Fruit fly (Drosophila melanogaster): ENCODE results near the gene Ggt-1.
A peak's percentile ranks its signal among the peaks of the same experiment; 100 is the strongest.

Ggt-1 gene

DNA sequence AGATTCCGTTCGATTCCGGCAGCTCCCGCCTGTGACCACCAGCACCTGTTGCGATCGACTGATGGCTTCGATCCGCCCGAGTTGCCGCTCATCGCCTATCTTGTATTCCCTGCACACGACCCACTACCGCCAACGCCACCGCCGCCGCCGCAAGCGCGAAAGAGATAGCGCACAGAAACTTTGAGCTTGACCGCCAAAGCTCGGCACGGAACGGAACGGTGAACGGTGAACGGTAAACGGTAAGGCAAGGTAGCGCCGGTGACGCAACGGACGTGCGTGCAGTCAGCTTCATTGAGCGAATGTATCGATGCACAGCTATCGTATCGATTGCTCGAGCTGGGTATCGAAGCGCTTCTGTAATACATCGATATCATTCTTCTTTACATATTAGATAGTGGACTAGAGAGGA lies at the start of gene Ggt-1 (continued):
- no peak for TF ChIP-seq eyg (GFP tag; optimal IDR thresholded peaks at IDR 0.05)
- TF ChIP-seq CG2202 (tag; optimal IDR thresholded peaks at IDR 0.05) = no peak
- TF ChIP-seq Asciz (GFP tag; optimal IDR thresholded peaks at IDR 0.05) = no peak
- TF ChIP-seq CG12236 (GFP tag; optimal IDR thresholded peaks at IDR 0.05) = no peak
- no peak for TF ChIP-seq Taf1 (GFP tag; IDR thresholded peaks at IDR 0.05)
- peak; percentile 96 for TF ChIP-seq bbx (GFP tag; IDR thresholded peaks at IDR 0.05; ENCODE audit: partially characterized antibody)
- TF ChIP-seq CG3163 (GFP tag; optimal IDR thresholded peaks at IDR 0.05) = no peak
- no peak for TF ChIP-seq CG18476 (GFP tag; optimal IDR thresholded peaks at IDR 0.05)
- no peak for TF ChIP-seq Ada2b (GFP tag; IDR thresholded peaks at IDR 0.05)
- no peak for TF ChIP-seq CG13424 (tag; optimal IDR thresholded peaks at IDR 0.05)
- no peak for TF ChIP-seq nmo (GFP tag; optimal IDR thresholded peaks at IDR 0.05)
- no peak for TF ChIP-seq H2.0 (GFP tag; IDR thresholded peaks at IDR 0.05)
- TF ChIP-seq Nf-YA (GFP tag; IDR thresholded peaks at IDR 0.05) = no peak
- no peak for TF ChIP-seq Dek (tag; optimal IDR thresholded peaks at IDR 0.05)
- TF ChIP-seq nerfin-2 (GFP tag; IDR thresholded peaks at IDR 0.05; ENCODE audit: partially characterized antibody) = peak; percentile 97
- TF ChIP-seq maf-S (GFP tag; optimal IDR thresholded peaks at IDR 0.05) = no peak
- TF ChIP-seq dpn (GFP tag; optimal IDR thresholded peaks at IDR 0.05) = no peak
- TF ChIP-seq tna (GFP tag; IDR thresholded peaks at IDR 0.05; ENCODE audit: partially characterized antibody) = peak; percentile 94
- no peak for TF ChIP-seq Gsc (GFP tag; IDR thresholded peaks at IDR 0.05)
- TF ChIP-seq CG3838 (GFP tag; optimal IDR thresholded peaks at IDR 0.05) = no peak
- TF ChIP-seq CG12744 (GFP tag; optimal IDR thresholded peaks at IDR 0.05) = no peak
- no peak for TF ChIP-seq Blimp-1 (GFP tag; optimal IDR thresholded peaks at IDR 0.05)
- no peak for TF ChIP-seq cas (GFP tag; IDR thresholded peaks at IDR 0.05)
- no peak for TF ChIP-seq CG2120 (GFP tag; optimal IDR thresholded peaks at IDR 0.05)
- no peak for TF ChIP-seq Hey (tag; optimal IDR thresholded peaks at IDR 0.05)
- TF ChIP-seq luna (GFP tag; optimal IDR thresholded peaks at IDR 0.05) = no peak
- peak; percentile 91 for TF ChIP-seq Scr (GFP tag; IDR thresholded peaks at IDR 0.05; ENCODE audit: partially characterized antibody)
- no peak for TF ChIP-seq CG10321 (GFP tag; IDR thresholded peaks at IDR 0.05)
- TF ChIP-seq Bteb2 (GFP tag; optimal IDR thresholded peaks at IDR 0.05) = no peak
- peak in 1 of 2 experiments; percentile 93 for TF ChIP-seq Pdp1 (GFP tag; optimal IDR thresholded peaks at IDR 0.05)
- TF ChIP-seq ap (GFP tag; IDR thresholded peaks at IDR 0.05) = no peak
- TF ChIP-seq Poxn (GFP tag; IDR thresholded peaks at IDR 0.05) = no peak
- peak; percentile 23; the same call in 1 of the 2 replicates for TF ChIP-seq MBD-R2 (GFP tag; IDR thresholded peaks at IDR 0.05)
- TF ChIP-seq CG4328 (GFP tag; optimal IDR thresholded peaks at IDR 0.05) = no peak
- TF ChIP-seq CG7372 (GFP tag; IDR thresholded peaks at IDR 0.05) = no peak
- no peak for TF ChIP-seq sens-2 (GFP tag; IDR thresholded peaks at IDR 0.05)
- no peak for TF ChIP-seq CG12299 (tag; optimal IDR thresholded peaks at IDR 0.05)
- TF ChIP-seq BtbVII (GFP tag; optimal IDR thresholded peaks at IDR 0.05) = no peak
- TF ChIP-seq B-H2 (GFP tag; optimal IDR thresholded peaks at IDR 0.05) = peak; percentile 27
- TF ChIP-seq CG14965 (GFP tag; optimal IDR thresholded peaks at IDR 0.05; ENCODE audit: borderline replicate concordance) = no peak
- TF ChIP-seq Aef1 (GFP tag; IDR thresholded peaks at IDR 0.05) = no peak
- no peak for TF ChIP-seq Atf6 (GFP tag; IDR thresholded peaks at IDR 0.05)
- TF ChIP-seq crp (GFP tag; optimal IDR thresholded peaks at IDR 0.05) = no peak
- no peak for TF ChIP-seq ssp (GFP tag; IDR thresholded peaks at IDR 0.05)
- peak; percentile 67 for TF ChIP-seq Sry-δ (GFP tag; optimal IDR thresholded peaks at IDR 0.05)
- peak; percentile 48; the same call in 1 of the 2 replicates for TF ChIP-seq Adf1 (GFP tag; IDR thresholded peaks at IDR 0.05)
- no peak for TF ChIP-seq CG6854 (GFP tag; optimal IDR thresholded peaks at IDR 0.05)
- TF ChIP-seq CG17186 (GFP tag; optimal IDR thresholded peaks at IDR 0.05) = peak; percentile 87
- no peak for TF ChIP-seq bigmax (GFP tag; optimal IDR thresholded peaks at IDR 0.05)
- no peak for TF ChIP-seq CG16815 (GFP tag; optimal IDR thresholded peaks at IDR 0.05)
- TF ChIP-seq grau (tag; optimal IDR thresholded peaks at IDR 0.05) = no peak
- no peak for TF ChIP-seq CG4820 (GFP tag; optimal IDR thresholded peaks at IDR 0.05)

Measured in whole organism, embryonic.